Fruit fly (Drosophila melanogaster) Kc167 (cell line): ENCODE data around the gene CG18545.

Source experiments
- Sin3A ChIP-seq: fragments of >200 bp; optimal IDR thresholded peaks from 2 replicates; lab custom pipeline; 2018; ENCODE audit warnings: missing external identifiers
- h ChIP-seq: fragments of >200 bp; optimal IDR thresholded peaks from 3 replicates; lab custom pipeline; 2018; ENCODE audit warnings: missing external identifiers
- psq ChIP-seq: fragments of >200 bp; optimal IDR thresholded peaks from 2 replicates; lab custom pipeline; 2017; ENCODE audit warnings: missing external identifiers

dm6 chr3R:10332823-10333263 is 7.9 kb upstream of the CG18545 start, which contains the start of gene sle:
- TF ChIP-seq psq (lab: Kevin White, UChicago) (no peak), h (lab: Kevin White, UChicago) (no peak), Sin3A (no peak)
